Worm (Caenorhabditis elegans): ENCODE data around the gene nhx-6.

Gene nhx-6

ce11 chrII:1670985-1671384 lies 356 bp downstream of the nhx-6 start:
- TF ChIP-seq zfh-2 (GFP tag; conservative IDR thresholded peaks at IDR 0.05) (0 out of 2 replicates have a peak, but pooled peaks have one; percentile 33), aptf-3 (GFP tag; IDR thresholded peaks at IDR 0.05) (no peak), Y79H2A.3 (GFP tag; conservative IDR thresholded peaks at IDR 0.05) (no peak), ZK185.1 (tag; optimal IDR thresholded peaks at IDR 0.05; ENCODE audit: poor library complexity, severe bottlenecking) (no peak)

- TF ChIP-seq zfh-2 (GFP tag; conservative IDR thresholded peaks at IDR 0.05) (peak; percentile 29; the same call in 1 of the 2 replicates), snpc-4 (GFP tag; optimal IDR thresholded peaks at IDR 0.05) (no peak), snpc-4 (tag; optimal IDR thresholded peaks at IDR 0.05) (no peak), ceh-27 (GFP tag; optimal IDR thresholded peaks at IDR 0.05) (no peak), die-1 (tag; optimal IDR thresholded peaks at IDR 0.05) (no peak)
Measured at ce11 chrII:1672673-1673072, 2.0 kb downstream of the nhx-6 start.

DNA sequence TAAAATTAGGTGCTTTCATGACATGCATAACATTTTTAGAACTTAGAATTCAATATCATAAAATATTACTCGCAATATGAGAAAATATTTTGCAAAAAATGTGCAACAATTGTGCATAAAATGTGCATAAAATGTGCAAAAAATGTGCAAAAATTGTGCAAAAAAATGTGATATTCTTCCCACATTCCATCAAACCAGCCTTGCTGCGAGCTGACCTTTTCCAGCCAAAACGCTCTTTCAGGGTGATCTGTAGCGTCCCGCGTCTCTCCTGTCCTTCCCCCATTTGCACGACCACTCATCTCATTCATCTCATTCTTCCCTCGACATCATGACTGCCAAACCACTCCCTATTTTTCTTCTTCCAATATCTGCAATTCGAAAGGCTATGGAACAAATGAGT lies 5.5 kb downstream of the nhx-6 start, which contains the start of gene fbxb-17:
Gene fbxb-17, plus strand, starts transcription at position 301 of the 400 bp plus-strand sequence.
- TF ChIP-seq Y53F4B.3 (GFP tag; IDR thresholded peaks at IDR 0.05) (no peak), ztf-22 (GFP tag; optimal IDR thresholded peaks at IDR 0.05) (no peak), F10E7.11 (tag; optimal IDR thresholded peaks at IDR 0.05) (no peak), unc-130 (GFP tag; optimal IDR thresholded peaks at IDR 0.05) (no peak), tbx-9 (tag; optimal IDR thresholded peaks at IDR 0.05; ENCODE audit: borderline replicate concordance) (no peak), ceh-91 (GFP tag; IDR thresholded peaks at IDR 0.05) (no peak), ceh-100 (GFP tag; IDR thresholded peaks at IDR 0.05) (no peak), atf-7 (tag; optimal IDR thresholded peaks at IDR 0.05) (no peak), B0019.2 (GFP tag; conservative IDR thresholded peaks at IDR 0.05) (no peak), ceh-79 (tag; optimal IDR thresholded peaks at IDR 0.05) (no peak), snpc-1.1 (tag; optimal IDR thresholded peaks at IDR 0.05; ENCODE audit: insufficient read depth) (no peak), let-607 (tag; optimal IDR thresholded peaks at IDR 0.05) (no peak), snpc-4 (GFP tag; optimal IDR thresholded peaks at IDR 0.05) (no peak), snpc-4 (tag; optimal IDR thresholded peaks at IDR 0.05) (no peak)

- TF ChIP-seq mel-28 (tag; optimal IDR thresholded peaks at IDR 0.05; ENCODE audit: borderline replicate concordance) (no peak), F23B12.7 (tag; optimal IDR thresholded peaks at IDR 0.05; ENCODE audit: insufficient read depth) (no peak), K11D2.4 (GFP tag; IDR thresholded peaks at IDR 0.05) (no peak), nhr-80 (tag; optimal IDR thresholded peaks at IDR 0.05) (no peak), mxl-1 (tag; optimal IDR thresholded peaks at IDR 0.05) (no peak), nhr-179 (tag; optimal IDR thresholded peaks at IDR 0.05) (no peak), hlh-26 (GFP tag; conservative IDR thresholded peaks at IDR 0.05) (no peak)
Measured at ce11 chrII:1679081-1679480, 8.5 kb downstream of the nhx-6 start, which contains the start of gene irld-36. Gene irld-36 (plus strand): TSS chrII:1679381.

ce11 chrII:1682218-1682617 lies 11.6 kb downstream of the nhx-6 start, which contains the start of gene fbxb-26:
Gene fbxb-26 (plus strand): TSS chrII:1682518.
- no peak for TF ChIP-seq lag-1 (GFP tag; IDR thresholded peaks at IDR 0.05)
- TF ChIP-seq F10E7.11 (tag; optimal IDR thresholded peaks at IDR 0.05), result no peak

DNA sequence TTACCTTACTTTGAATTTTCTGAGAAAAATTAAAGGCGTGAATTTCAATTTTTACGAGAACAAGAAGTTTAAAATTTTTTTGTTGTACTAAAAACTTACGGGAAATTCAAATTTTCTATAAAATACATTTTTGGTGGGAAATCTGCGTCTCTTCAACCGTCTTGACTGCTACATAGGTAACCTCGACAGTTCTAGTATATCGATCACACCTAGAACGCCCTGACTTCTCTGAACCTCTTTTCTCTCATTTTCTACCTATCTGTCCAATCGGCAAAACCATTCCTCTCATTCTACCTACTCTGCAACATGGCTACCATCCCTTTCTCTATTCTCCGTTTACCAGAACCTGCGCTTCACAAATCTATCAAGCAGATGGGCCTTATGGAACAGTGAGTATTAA lies 13.1 kb downstream of the nhx-6 start, which contains the start of gene fbxb-25:
Gene fbxb-25, plus strand, starts transcription at position 301 of the 400 bp plus-strand sequence.
- TF ChIP-seq ceh-27 (GFP tag; optimal IDR thresholded peaks at IDR 0.05), result no peak
